Worm (Caenorhabditis elegans): ENCODE measurements around the gene nhr-36.

- TF ChIP-seq him-1 (tag; optimal IDR thresholded peaks at IDR 0.05) (no peak), dao-5 (tag; optimal IDR thresholded peaks at IDR 0.05) (no peak)
Measured at ce11 chrV:9218214-9218613, 43.2 kb downstream of the nhr-36 start.

Data from whole organism, L4/young adult.